Worm (Caenorhabditis elegans) whole organism, young adult: ENCODE data around the gene R01B10.3.

Experiments used
- B0035.1 ChIP-seq: sonication (generic microtip); optimal IDR thresholded peaks from 2 replicates; lab custom pipeline; 2016; ENCODE audit warnings: missing genetic modification characterization, mild to moderate bottlenecking, missing compliant biosample characterization, missing genotype, missing genetic modification reagents
- C17E4.6 ChIP-seq: fragments of 200-800 bp; sonication (Bioruptor generic); IDR thresholded peaks from 2 replicates; pipeline ENCODE4 v1.3.6; 2022; ENCODE audit warnings: missing genetic modification reagents, missing genetic modification characterization, missing compliant biosample characterization
- F23B12.7 ChIP-seq: sonication (generic microtip); optimal IDR thresholded peaks from 2 replicates; lab custom pipeline; 2017; ENCODE audit warnings: missing genetic modification characterization, mild to moderate bottlenecking, missing compliant biosample characterization, antibody characterized with exemption, moderate library complexity; ENCODE audit not compliant: insufficient read depth
- F37B4.10 ChIP-seq: fragments of 200-800 bp; sonication (Bioruptor generic); IDR thresholded peaks from 2 replicates; pipeline ENCODE4 v1.3.6; 2022; ENCODE audit warnings: missing genetic modification characterization, missing compliant biosample characterization
- F39B2.1 ChIP-seq: fragments of 200-800 bp; sonication (Bioruptor generic); IDR thresholded peaks from 2 replicates; pipeline ENCODE4 v1.3.6; 2022; ENCODE audit warnings: missing genetic modification reagents, missing genetic modification characterization, missing compliant biosample characterization
- F57A8.1 ChIP-seq: fragments of 200-800 bp; sonication (Bioruptor generic); optimal IDR thresholded peaks from 2 replicates; lab custom pipeline; 2018; ENCODE audit warnings: mild to moderate bottlenecking, missing genetic modification characterization, moderate library complexity, missing compliant biosample characterization
- K12H6.12 ChIP-seq: fragments of 200-800 bp; sonication (Bioruptor generic); optimal IDR thresholded peaks from 2 replicates; lab custom pipeline; 2018; ENCODE audit warnings: mild to moderate bottlenecking, missing genetic modification characterization, missing compliant biosample characterization
- Y53G8AR.9 ChIP-seq: fragments of 200-800 bp; sonication (Bioruptor generic); conservative IDR thresholded peaks from 2 replicates; pipeline ENCODE4 v1.3.6; 2022; ENCODE audit warnings: missing genetic modification reagents, missing genetic modification characterization, missing compliant biosample characterization
- Y67H2A.10 ChIP-seq: fragments of 200-800 bp; sonication (Bioruptor generic); conservative IDR thresholded peaks from 2 replicates; pipeline ENCODE4 v1.3.6; 2022; ENCODE audit warnings: missing genetic modification reagents, missing genetic modification characterization, missing compliant biosample characterization
- ama-1 ChIP-seq, 3 experiments: fragments of 150-350 bp in 1 of 3; sonication (generic microtip) in 2 of 3; optimal IDR thresholded peaks; 2 replicates each; lab custom pipeline; 2014 to 2018; ENCODE audit warnings: missing biosample characterization in 2 of 3, missing genetic modification characterization in 2 of 3, missing genetic modification reagents in 2 of 3
- aptf-3 ChIP-seq: fragments of 200-800 bp; sonication (Bioruptor generic); IDR thresholded peaks from 2 replicates; pipeline ENCODE4 v1.3.6; 2022; ENCODE audit warnings: missing genetic modification characterization, missing compliant biosample characterization
- attf-5 ChIP-seq: fragments of 200-800 bp; sonication (Bioruptor generic); optimal IDR thresholded peaks from 2 replicates; lab custom pipeline; 2018; ENCODE audit warnings: mild to moderate bottlenecking, missing genetic modification characterization, missing compliant biosample characterization
- bed-1 ChIP-seq: fragments of 200-800 bp; sonication (Bioruptor generic); IDR thresholded peaks from 2 replicates; pipeline ENCODE4 v1.3.6; 2022; ENCODE audit warnings: missing genetic modification reagents, missing genetic modification characterization, missing compliant biosample characterization
- cebp-2 ChIP-seq: fragments of 200-800 bp; sonication (Bioruptor generic); IDR thresholded peaks from 2 replicates; pipeline ENCODE4 v1.3.6; 2022; ENCODE audit warnings: missing genetic modification characterization, missing compliant biosample characterization
- ceh-40 ChIP-seq: fragments of 200-800 bp; sonication (Bioruptor generic); IDR thresholded peaks from 2 replicates; pipeline ENCODE4 v1.3.6; 2022; ENCODE audit warnings: missing genetic modification characterization, missing compliant biosample characterization
- ceh-79 ChIP-seq: sonication (generic microtip); optimal IDR thresholded peaks from 2 replicates; lab custom pipeline; 2017; ENCODE audit warnings: mild to moderate bottlenecking, missing genetic modification characterization, missing compliant biosample characterization
- dox-1 ChIP-seq: fragments of 200-800 bp; sonication (Bioruptor generic); IDR thresholded peaks from 2 replicates; pipeline ENCODE4 v1.3.6; 2022; ENCODE audit warnings: missing genetic modification reagents, missing genetic modification characterization, missing compliant biosample characterization
- efl-1 ChIP-seq: fragments of 150-350 bp; optimal IDR thresholded peaks from 2 replicates; lab custom pipeline; 2014; ENCODE audit warnings: missing biosample characterization, missing genetic modification reagents, missing genetic modification characterization
- egl-44 ChIP-seq: fragments of 200-800 bp; sonication (Bioruptor generic); IDR thresholded peaks from 2 replicates; pipeline ENCODE4 v1.3.6; 2022; ENCODE audit warnings: missing genetic modification reagents, missing genetic modification characterization, missing compliant biosample characterization
- egrh-3 ChIP-seq: fragments of 200-800 bp; sonication (Bioruptor generic); IDR thresholded peaks from 2 replicates; pipeline ENCODE4 v1.3.6; 2022; ENCODE audit warnings: missing genetic modification reagents, missing genetic modification characterization, missing compliant biosample characterization
- gei-17 ChIP-seq: fragments of 200-800 bp; sonication (Bioruptor generic); optimal IDR thresholded peaks from 2 replicates; lab custom pipeline; 2018; ENCODE audit warnings: mild to moderate bottlenecking, missing genetic modification characterization, missing compliant biosample characterization
- him-1 ChIP-seq: sonication (generic microtip); optimal IDR thresholded peaks from 2 replicates; lab custom pipeline; 2016; ENCODE audit warnings: missing genotype, missing genetic modification reagents, missing genetic modification characterization, missing compliant biosample characterization
- hlh-26 ChIP-seq: fragments of 200-800 bp; sonication (Bioruptor generic); conservative IDR thresholded peaks from 2 replicates; pipeline ENCODE4 v1.3.6; 2022; ENCODE audit warnings: missing genetic modification reagents, missing genetic modification characterization, missing compliant biosample characterization
- hmg-1.2 ChIP-seq: fragments of 200-800 bp; sonication (Bioruptor generic); IDR thresholded peaks from 2 replicates; pipeline ENCODE4 v1.3.6; 2022; ENCODE audit warnings: missing genetic modification reagents, missing genetic modification characterization, missing compliant biosample characterization
- lag-1 ChIP-seq: fragments of 200-800 bp; sonication (Bioruptor generic); IDR thresholded peaks from 2 replicates; pipeline ENCODE4 v1.3.6; 2022; ENCODE audit warnings: missing genetic modification reagents, missing genetic modification characterization, missing compliant biosample characterization
- let-607 ChIP-seq, 2 experiments: fragments of 200-800 bp in 1 of 2; sonication (Bioruptor generic) in 1 of 2; sonication (generic microtip) in 1 of 2; optimal IDR thresholded peaks; 2 replicates each; lab custom pipeline; 2016 to 2018; ENCODE audit warnings: mild to moderate bottlenecking in 2 of 2, missing compliant biosample characterization in 2 of 2, missing genetic modification characterization in 2 of 2, moderate library complexity in 2 of 2, missing genotype in 1 of 2
- lin-26 ChIP-seq: fragments of 200-800 bp; sonication (Bioruptor generic); IDR thresholded peaks from 2 replicates; pipeline ENCODE4 v1.3.6; 2022; ENCODE audit warnings: missing genetic modification reagents, missing genetic modification characterization, missing compliant biosample characterization
- madf-6 ChIP-seq: fragments of 200-800 bp; sonication (Bioruptor generic); IDR thresholded peaks from 2 replicates; pipeline ENCODE4 v1.3.6; 2022; ENCODE audit warnings: missing genetic modification reagents, missing genetic modification characterization, missing compliant biosample characterization
- mel-28 ChIP-seq: sonication (generic microtip); optimal IDR thresholded peaks from 2 replicates; lab custom pipeline; 2016; ENCODE audit warnings: borderline replicate concordance, mild to moderate bottlenecking, missing genetic modification characterization, missing compliant biosample characterization
- mxl-1 ChIP-seq: sonication (generic microtip); optimal IDR thresholded peaks from 2 replicates; lab custom pipeline; 2016; ENCODE audit warnings: missing genetic modification characterization, missing compliant biosample characterization
- nfya-1 ChIP-seq: sonication (generic microtip); optimal IDR thresholded peaks from 2 replicates; lab custom pipeline; 2017; ENCODE audit warnings: antibody characterized with exemption, missing compliant biosample characterization, missing genetic modification characterization, borderline replicate concordance; ENCODE audit not compliant: insufficient read depth
- nhr-120 ChIP-seq: fragments of 200-800 bp; sonication (Bioruptor generic); IDR thresholded peaks from 2 replicates; pipeline ENCODE4 v1.3.6; 2022; ENCODE audit warnings: missing genetic modification characterization, missing compliant biosample characterization
- nhr-80 ChIP-seq: sonication (generic microtip); optimal IDR thresholded peaks from 2 replicates; lab custom pipeline; 2016; ENCODE audit warnings: missing genetic modification characterization, missing compliant biosample characterization
- nhr-90 ChIP-seq: sonication (generic microtip); optimal IDR thresholded peaks from 2 replicates; lab custom pipeline; 2016; ENCODE audit warnings: missing genotype, mild to moderate bottlenecking, missing genetic modification characterization, missing compliant biosample characterization
- pbrm-1 ChIP-seq: fragments of 200-800 bp; sonication (Bioruptor generic); IDR thresholded peaks from 2 replicates; pipeline ENCODE4 v1.3.6; 2022; ENCODE audit warnings: missing genetic modification reagents, missing genetic modification characterization, missing compliant biosample characterization
- pha-4 ChIP-seq: fragments of 150-350 bp; sonication (generic microtip); optimal IDR thresholded peaks from 2 replicates; lab custom pipeline; 2014; ENCODE audit warnings: missing biosample characterization, missing genetic modification reagents, missing genetic modification characterization
- sea-2 ChIP-seq: fragments of 200-800 bp; sonication (Bioruptor generic); IDR thresholded peaks from 2 replicates; pipeline ENCODE4 v1.3.6; 2022; ENCODE audit warnings: missing genetic modification characterization, missing compliant biosample characterization
- snpc-4 ChIP-seq, 5 experiments: fragments of 150-350 bp in 1 of 5; sonication (generic microtip) in 4 of 5; optimal IDR thresholded peaks; 2 replicates each; lab custom pipeline; 2014 to 2018; ENCODE audit warnings: missing genetic modification characterization in 5 of 5, missing biosample characterization in 3 of 5, antibody characterized with exemption in 2 of 5, mild to moderate bottlenecking in 2 of 5, missing compliant biosample characterization in 2 of 5, missing genotype in 2 of 5, moderate library complexity in 2 of 5, missing genetic modification reagents in 1 of 5
- unc-62 ChIP-seq: fragments of 150-350 bp; optimal IDR thresholded peaks from 2 replicates; lab custom pipeline; 2014; ENCODE audit warnings: missing biosample characterization, missing genetic modification reagents, missing genetic modification characterization
- zfh-2 ChIP-seq: fragments of 200-800 bp; sonication (Bioruptor generic); conservative IDR thresholded peaks from 2 replicates; pipeline ENCODE4 v1.3.6; 2022; ENCODE audit warnings: missing genetic modification reagents, missing genetic modification characterization, missing compliant biosample characterization
- ztf-18 ChIP-seq: sonication (generic microtip); optimal IDR thresholded peaks from 2 replicates; lab custom pipeline; 2016; ENCODE audit warnings: missing genotype, mild to moderate bottlenecking, missing genetic modification characterization, missing compliant biosample characterization
- ztf-22 ChIP-seq: fragments of 200-800 bp; sonication (Bioruptor generic); optimal IDR thresholded peaks from 2 replicates; lab custom pipeline; 2018; ENCODE audit warnings: mild to moderate bottlenecking, missing genetic modification characterization, moderate library complexity, missing compliant biosample characterization
- ztf-25 ChIP-seq: fragments of 200-800 bp; sonication (Bioruptor generic); IDR thresholded peaks from 2 replicates; pipeline ENCODE4 v1.3.6; 2022; ENCODE audit warnings: missing genetic modification reagents, missing genetic modification characterization, missing compliant biosample characterization
- ztf-26 ChIP-seq: sonication (generic microtip); optimal IDR thresholded peaks from 2 replicates; lab custom pipeline; 2017; ENCODE audit warnings: missing genetic modification characterization, missing compliant biosample characterization

Gene R01B10.3

DNA sequence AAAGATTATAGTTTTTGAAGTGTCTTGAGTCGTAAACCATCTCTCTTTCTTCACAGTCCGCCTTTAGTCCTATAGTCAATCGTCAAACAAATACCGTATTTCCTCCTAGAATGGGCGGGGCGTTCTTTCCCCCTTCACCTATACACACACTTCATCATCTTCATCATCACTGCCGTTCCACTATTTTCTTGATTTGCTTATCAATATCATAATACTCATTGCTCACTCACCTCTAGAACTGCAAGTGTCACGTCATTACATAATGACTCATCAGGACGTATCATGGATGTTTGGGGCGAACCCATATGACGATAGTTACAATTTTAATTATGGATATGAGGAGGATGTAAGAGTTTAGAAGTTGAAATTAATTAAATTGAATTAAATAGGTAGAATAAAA is 34.3 kb downstream of the R01B10.3 start (continued):
- TF ChIP-seq nfya-1 = no peak
- TF ChIP-seq B0035.1 (tag; lab: Kevin White, UChicago) = no peak
- no peak for TF ChIP-seq nhr-120 (GFP tag; lab: Robert Waterston, UW)
- TF ChIP-seq ceh-79 (tag; lab: Kevin White, UChicago) = no peak
- TF ChIP-seq C17E4.6 = no peak
- no peak for TF ChIP-seq lag-1 (GFP tag; lab: Robert Waterston, UW)

DNA sequence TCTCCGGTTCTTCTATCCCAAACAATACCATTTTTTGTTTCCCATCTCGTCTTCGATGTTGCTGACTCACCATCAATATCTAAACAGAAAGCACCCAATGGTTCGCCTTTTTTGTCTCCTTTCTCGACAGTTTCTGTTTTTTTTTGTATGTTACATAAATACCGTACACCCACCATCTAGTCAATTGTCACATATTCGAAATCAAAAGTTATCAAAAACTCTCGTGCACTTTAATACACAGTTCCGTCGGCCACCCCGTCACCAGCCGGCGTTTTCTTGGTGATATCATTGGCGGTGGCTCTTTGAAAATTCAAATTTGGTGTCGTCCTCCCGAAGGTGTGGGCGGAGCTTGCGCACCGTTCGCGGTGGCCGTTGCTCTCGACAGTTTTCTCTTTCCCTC is 37.0 kb downstream of the R01B10.3 start:
- TF ChIP-seq zfh-2 (GFP tag; lab: Robert Waterston, UW) (peak; percentile 63; the same call in 1 of the 2 replicates), F37B4.10 (GFP tag; lab: Robert Waterston, UW) (no peak), pbrm-1 (GFP tag; lab: Robert Waterston, UW) (no peak)

DNA sequence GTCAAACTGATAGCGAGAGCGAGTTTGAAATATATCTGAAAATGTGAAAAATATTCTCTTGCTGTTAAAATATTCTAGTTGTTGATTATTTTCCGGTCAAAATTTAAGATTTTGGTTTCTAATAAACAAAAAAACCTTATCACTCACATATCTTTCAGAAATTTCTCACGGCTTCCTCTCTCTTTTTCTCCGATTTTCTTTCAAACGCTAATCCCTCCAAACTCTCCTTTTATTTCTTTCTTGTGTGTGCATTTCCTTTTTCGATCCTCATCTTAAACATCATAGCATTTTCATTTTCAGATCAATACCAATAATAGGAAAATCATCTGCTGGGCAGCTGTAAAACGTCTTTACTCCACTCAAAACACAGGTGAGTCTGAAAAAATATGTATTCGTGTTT is 41.6 kb downstream of the R01B10.3 start, which contains the start of gene fos-1:
TSS of gene fos-1 (plus strand) at position 301 of the 400 bp plus-strand sequence.
- TF ChIP-seq Y53G8AR.9 (GFP tag; lab: Robert Waterston, UW) (no peak), madf-6 (GFP tag; lab: Robert Waterston, UW) (no peak), mxl-1 (tag; lab: Kevin White, UChicago) (no peak), F39B2.1 (GFP tag; lab: Robert Waterston, UW) (no peak), nhr-90 (tag; lab: Kevin White, UChicago) (no peak), pha-4 (no peak), F23B12.7 (tag; lab: Kevin White, UChicago) (no peak), sea-2 (GFP tag; lab: Robert Waterston, UW) (no peak), ztf-18 (no peak), mel-28 (no peak), attf-5 (GFP tag; lab: Kevin White, UChicago) (no peak), ceh-40 (GFP tag; lab: Robert Waterston, UW) (no peak), bed-1 (GFP tag; lab: Robert Waterston, UW) (no peak), snpc-4 (GFP tag; optimal IDR thresholded peaks at IDR 0.05; lab: Kevin White, UChicago) (no peak), snpc-4 (tag; optimal IDR thresholded peaks at IDR 0.05; lab: Kevin White, UChicago) (no peak), egrh-3 (GFP tag; lab: Robert Waterston, UW) (no peak), let-607 (tag; optimal IDR thresholded peaks at IDR 0.05; lab: Kevin White, UChicago) (no peak), cebp-2 (GFP tag; lab: Robert Waterston, UW) (no peak), ama-1 (optimal IDR thresholded peaks at IDR 0.05; lab: Kevin White, UChicago) (no peak), ama-1 (GFP tag; optimal IDR thresholded peaks at IDR 0.05; lab: Kevin White, UChicago) (no peak), lin-26 (GFP tag; lab: Robert Waterston, UW) (no peak), egl-44 (no peak)

- TF ChIP-seq ztf-26 (tag; lab: Kevin White, UChicago) (peak; percentile 92), nfya-1 (no peak), hmg-1.2 (GFP tag; lab: Robert Waterston, UW) (peak; percentile 95), hlh-26 (no peak), B0035.1 (tag; lab: Kevin White, UChicago) (peak; percentile 13), nhr-80 (tag; lab: Kevin White, UChicago) (peak; percentile 97), him-1 (tag; lab: Kevin White, UChicago) (no peak), ztf-25 (no peak), F57A8.1 (no peak), aptf-3 (GFP tag; lab: Robert Waterston, UW) (no peak), dox-1 (peak; percentile 91), K12H6.12 (tag; lab: Kevin White, UChicago) (peak; percentile 87), ztf-22 (GFP tag; lab: Kevin White, UChicago) (peak; percentile 83), efl-1 (no peak), unc-62 (GFP tag; lab: Kevin White, UChicago) (peak; percentile 25), mel-28 (no peak), lin-26 (GFP tag; lab: Robert Waterston, UW) (peak; percentile 67; the same call in 1 of the 2 replicates), nhr-120 (GFP tag; lab: Robert Waterston, UW) (no peak), Y67H2A.10 (GFP tag; lab: Robert Waterston, UW) (peak; percentile 40; the same call in 1 of the 2 replicates), gei-17 (GFP tag; lab: Kevin White, UChicago) (peak; percentile 36)
These were observed 44.5 kb downstream of the R01B10.3 start for ce11 chrV:6000368-6000802.
